Fruit fly (Drosophila melanogaster) whole organism, adult: ENCODE measurements around the gene CG10553.

ENCODE experiments used
- CG1620 ChIP-seq: fragments of 200-800 bp; sonication (Bioruptor generic); optimal IDR thresholded peaks from 2 replicates; lab custom pipeline; 2016; ENCODE audit warnings: missing biosample characterization, missing genetic modification characterization
- CG7045 ChIP-seq: fragments of 200-800 bp; sonication (Bioruptor generic); optimal IDR thresholded peaks from 2 replicates; lab custom pipeline; 2017; ENCODE audit warnings: missing biosample characterization, mild to moderate bottlenecking, missing genetic modification characterization
- Mnt ChIP-seq: fragments of 200-800 bp; sonication (Bioruptor generic); optimal IDR thresholded peaks from 2 replicates; lab custom pipeline; 2016; ENCODE audit warnings: missing biosample characterization, mild to moderate bottlenecking, missing genetic modification characterization
- bab1 ChIP-seq: fragments of 200-800 bp; sonication (Bioruptor generic); optimal IDR thresholded peaks from 3 replicates; lab custom pipeline; 2019; ENCODE audit warnings: missing biosample characterization, mild to moderate bottlenecking, missing genetic modification characterization, moderate library complexity
- cic ChIP-seq: fragments of 200-800 bp; sonication (Bioruptor generic); optimal IDR thresholded peaks from 2 replicates; lab custom pipeline; 2017; ENCODE audit warnings: missing biosample characterization, mild to moderate bottlenecking, missing genetic modification characterization, moderate library complexity
- cnc ChIP-seq, 2 experiments: fragments of >200 bp; optimal IDR thresholded peaks; 2 replicates each; lab custom pipeline; 2017
- kay ChIP-seq: fragments of 200-800 bp; sonication (Bioruptor generic); peaks from one replicate; lab custom pipeline; 2016; ENCODE audit warnings: missing biosample characterization, missing genetic modification characterization, borderline replicate concordance
- pad ChIP-seq: fragments of 200-800 bp; sonication (Bioruptor generic); optimal IDR thresholded peaks from 3 replicates; lab custom pipeline; 2017; ENCODE audit warnings: missing biosample characterization, missing genetic modification characterization, mild to moderate bottlenecking, moderate library complexity, missing genetic modification reagents

DNA sequence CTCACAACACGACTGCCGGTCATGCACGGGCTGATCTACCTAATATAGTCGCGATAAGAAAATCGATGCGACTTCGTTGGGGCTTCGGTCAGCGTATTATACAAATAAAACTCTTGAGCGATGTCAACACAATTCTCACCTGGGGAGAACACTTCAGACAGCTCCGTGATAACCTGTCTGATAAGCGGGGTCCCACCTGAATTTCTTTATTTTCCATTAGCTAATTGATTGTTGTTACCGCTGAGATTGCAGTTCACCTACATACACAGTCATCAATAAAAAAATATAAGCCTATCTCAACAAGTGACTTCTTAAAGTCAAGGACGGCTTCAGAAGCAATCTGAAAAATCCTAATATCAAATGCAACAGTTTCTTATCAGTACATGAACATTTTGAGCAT, 29.0 kb upstream of the CG10553 start, which contains the start of gene tobi:
- TF ChIP-seq Mnt, result no peak
- no peak for TF ChIP-seq cic (GFP tag; lab: Kevin White, UChicago)
- no peak for TF ChIP-seq CG7045 (GFP tag; lab: Kevin White, UChicago)
- TF ChIP-seq pad (GFP tag; lab: Kevin White, UChicago), result no peak
- no peak for TF ChIP-seq cnc (optimal IDR thresholded peaks at IDR 0.05; lab: Kevin White, UChicago)
- TF ChIP-seq kay (GFP tag; lab: Kevin White, UChicago), result no peak
- no peak for TF ChIP-seq bab1 (GFP tag; lab: Kevin White, UChicago)
- TF ChIP-seq CG1620 (GFP tag; lab: Kevin White, UChicago), result no peak
